Comparison of ENCODE assay signal across 1 worm cellular context in genomic region chrX:7678437-7679139, ce11.
A peak's percentile ranks its signal among the peaks of the same experiment; 100 is the strongest.
TF ChIP-seq lines count a peak whose summit lies in the region.

No protein-coding gene starts in this region.

TF ChIP-seq in whole organism, L4 larva, 104 proteins besides CTCF, POLR2A, EP300 and RAD21 (continued from another document):
- TF ChIP-seq F10B5.3 (tag; optimal IDR thresholded peaks at IDR 0.05; lab: Kevin White, UChicago): no peak
- peak; percentile 91 for TF ChIP-seq aha-1 (tag; lab: Kevin White, UChicago)
- TF ChIP-seq mep-1 (tag; optimal IDR thresholded peaks at IDR 0.05; lab: Kevin White, UChicago): peak; percentile 16
